Worm (Caenorhabditis elegans) whole organism, L3 larva: ENCODE data around the gene copb-1.
A peak's percentile ranks its signal among the peaks of the same experiment; 100 is the strongest.

ENCODE experiments used
- aly-2 ChIP-seq: fragments of 150-350 bp; optimal IDR thresholded peaks from 2 replicates; lab custom pipeline; 2014; ENCODE audit warnings: missing biosample characterization, missing genetic modification characterization
- ama-1 ChIP-seq: fragments of 150-350 bp; optimal IDR thresholded peaks from 2 replicates; lab custom pipeline; 2018
- ceh-16 ChIP-seq: sonication (generic microtip); optimal IDR thresholded peaks from 2 replicates; lab custom pipeline; 2017; ENCODE audit warnings: missing biosample characterization, missing genetic modification characterization
- ceh-9 ChIP-seq: sonication (generic microtip); optimal IDR thresholded peaks from 2 replicates; lab custom pipeline; 2018; ENCODE audit warnings: missing biosample characterization, missing genetic modification characterization
- elt-2 ChIP-seq: sonication (generic microtip); optimal IDR thresholded peaks from 2 replicates; lab custom pipeline; 2016; ENCODE audit warnings: missing genetic modification reagents, mild to moderate bottlenecking, missing genetic modification characterization, missing compliant biosample characterization
- eor-1 ChIP-seq, 2 experiments: fragments of 150-350 bp; optimal IDR thresholded peaks; 2 replicates each; lab custom pipeline; 2014 to 2018; ENCODE audit warnings: missing biosample characterization in 2 of 2, missing genetic modification characterization in 2 of 2
- fkh-10 ChIP-seq: sonication (generic microtip); optimal IDR thresholded peaks from 2 replicates; lab custom pipeline; 2017; ENCODE audit warnings: missing biosample characterization, missing genetic modification reagents, missing genetic modification characterization
- jun-1 ChIP-seq: fragments of 150-350 bp; optimal IDR thresholded peaks from 2 replicates; lab custom pipeline; 2014; ENCODE audit warnings: missing biosample characterization, missing genetic modification reagents, missing genetic modification characterization
- lin-15B ChIP-seq: fragments of 150-350 bp; optimal IDR thresholded peaks from 2 replicates; lab custom pipeline; 2014; ENCODE audit warnings: missing biosample characterization, missing genetic modification characterization
- lin-39 ChIP-seq: fragments of 150-350 bp; optimal IDR thresholded peaks from 2 replicates; lab custom pipeline; 2018; ENCODE audit warnings: missing biosample characterization, missing genetic modification reagents, missing genetic modification characterization
- mdl-1 ChIP-seq: fragments of 150-350 bp; optimal IDR thresholded peaks from 2 replicates; lab custom pipeline; 2014; ENCODE audit warnings: missing biosample characterization, missing genetic modification characterization
- nhr-11 ChIP-seq: fragments of 150-350 bp; optimal IDR thresholded peaks from 2 replicates; lab custom pipeline; 2014; ENCODE audit warnings: missing biosample characterization, missing genetic modification characterization
- nhr-23 ChIP-seq: fragments of 150-350 bp; optimal IDR thresholded peaks from 2 replicates; lab custom pipeline; 2014; ENCODE audit warnings: missing biosample characterization, missing genetic modification reagents, missing genetic modification characterization
- nhr-237 ChIP-seq: fragments of 150-350 bp; optimal IDR thresholded peaks from 2 replicates; lab custom pipeline; 2014; ENCODE audit warnings: missing biosample characterization, missing genetic modification characterization
- nhr-25 ChIP-seq: sonication (generic microtip); optimal IDR thresholded peaks from 2 replicates; lab custom pipeline; 2017; ENCODE audit warnings: missing biosample characterization, missing genetic modification characterization
- nhr-28 ChIP-seq: fragments of 150-350 bp; optimal IDR thresholded peaks from 2 replicates; lab custom pipeline; 2014; ENCODE audit warnings: missing biosample characterization, missing genetic modification characterization
- nhr-43 ChIP-seq: sonication (generic microtip); optimal IDR thresholded peaks from 2 replicates; lab custom pipeline; 2016; ENCODE audit warnings: mild to moderate bottlenecking, missing genetic modification characterization, missing compliant biosample characterization; ENCODE audit not compliant: poor library complexity, severe bottlenecking
- pha-4 ChIP-seq: fragments of 150-350 bp; optimal IDR thresholded peaks from 2 replicates; lab custom pipeline; 2014; ENCODE audit warnings: missing biosample characterization, missing genetic modification reagents, missing genetic modification characterization
- pqm-1 ChIP-seq: fragments of 150-350 bp; optimal IDR thresholded peaks from 2 replicates; lab custom pipeline; 2017; ENCODE audit warnings: missing biosample characterization, missing genetic modification characterization, inconsistent platforms
- skn-1 ChIP-seq: fragments of 150-350 bp; optimal IDR thresholded peaks from 2 replicates; lab custom pipeline; 2014; ENCODE audit warnings: missing biosample characterization, missing genetic modification characterization
- snpc-4 ChIP-seq: fragments of 150-350 bp; optimal IDR thresholded peaks from 2 replicates; lab custom pipeline; 2014; ENCODE audit warnings: missing biosample characterization, missing genetic modification characterization
- tbx-2 ChIP-seq: sonication (generic microtip); optimal IDR thresholded peaks from 2 replicates; lab custom pipeline; 2016; ENCODE audit warnings: mild to moderate bottlenecking, missing genetic modification characterization, missing compliant biosample characterization
- unc-62 ChIP-seq: fragments of 150-350 bp; sonication (generic microtip); optimal IDR thresholded peaks from 4 replicates; lab custom pipeline; 2014; ENCODE audit warnings: missing biosample characterization, missing genetic modification reagents, missing genetic modification characterization
- zag-1 ChIP-seq: fragments of 150-350 bp; optimal IDR thresholded peaks from 2 replicates; lab custom pipeline; 2014; ENCODE audit warnings: missing biosample characterization, missing genetic modification characterization
- ztf-11 ChIP-seq: fragments of 150-350 bp; optimal IDR thresholded peaks from 2 replicates; lab custom pipeline; 2014; ENCODE audit warnings: missing biosample characterization, missing genetic modification characterization
- ztf-4 ChIP-seq: fragments of 150-350 bp; optimal IDR thresholded peaks from 2 replicates; lab custom pipeline; 2014; ENCODE audit warnings: missing biosample characterization, missing genetic modification characterization

The copb-1 gene

DNA sequence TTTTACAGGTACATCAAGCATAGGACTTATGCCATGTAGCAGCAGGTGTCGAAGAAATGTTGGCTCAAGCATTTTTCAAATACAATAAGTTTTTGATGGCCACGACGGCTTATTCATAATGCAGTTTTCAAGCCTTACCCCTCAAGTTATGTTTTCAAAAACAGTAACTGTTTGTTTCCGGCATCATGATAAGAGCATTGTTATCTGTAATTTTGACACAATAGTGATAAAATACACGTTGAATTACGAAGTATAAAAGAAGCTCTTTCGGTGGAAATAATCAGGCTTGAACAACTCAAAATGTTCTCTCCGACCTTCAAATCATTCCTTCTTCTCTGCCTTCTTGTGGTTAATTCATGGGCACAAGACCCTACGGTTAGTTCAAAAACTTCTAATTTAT lies 23.4 kb downstream of the copb-1 start, which contains the start of gene clec-121:
TSS of gene clec-121 (plus strand) at position 301 of the 400 bp plus-strand sequence.
- TF ChIP-seq ztf-11 = no peak
- TF ChIP-seq lin-15B (tag; lab: Kevin White, UChicago) = no peak

DNA sequence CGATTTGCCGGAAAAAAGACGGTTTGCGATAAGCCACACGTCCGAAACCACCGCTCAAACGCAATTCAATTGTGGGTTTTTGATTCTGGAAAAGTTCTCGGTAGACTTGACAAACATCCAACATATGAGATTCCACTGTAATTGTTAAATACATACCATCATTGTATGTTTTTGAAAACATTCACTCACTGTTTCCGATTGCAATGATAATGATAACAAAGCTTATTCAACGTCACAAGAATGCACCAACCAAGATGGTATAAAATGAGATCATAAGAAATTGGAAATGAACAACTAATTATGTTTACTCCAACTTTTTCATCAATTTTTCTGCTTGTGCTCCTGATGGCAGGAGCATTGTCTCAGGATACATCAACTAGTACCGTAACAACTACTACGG lies 27.2 kb downstream of the copb-1 start, which contains the start of gene clec-122:
TSS of gene clec-122 (plus strand) at position 301 of the 400 bp plus-strand sequence.
- TF ChIP-seq mdl-1 (tag; lab: Kevin White, UChicago) (no peak), nhr-237 (no peak), eor-1 (tag; optimal IDR thresholded peaks at IDR 0.05; lab: Kevin White, UChicago) (no peak)

DNA sequence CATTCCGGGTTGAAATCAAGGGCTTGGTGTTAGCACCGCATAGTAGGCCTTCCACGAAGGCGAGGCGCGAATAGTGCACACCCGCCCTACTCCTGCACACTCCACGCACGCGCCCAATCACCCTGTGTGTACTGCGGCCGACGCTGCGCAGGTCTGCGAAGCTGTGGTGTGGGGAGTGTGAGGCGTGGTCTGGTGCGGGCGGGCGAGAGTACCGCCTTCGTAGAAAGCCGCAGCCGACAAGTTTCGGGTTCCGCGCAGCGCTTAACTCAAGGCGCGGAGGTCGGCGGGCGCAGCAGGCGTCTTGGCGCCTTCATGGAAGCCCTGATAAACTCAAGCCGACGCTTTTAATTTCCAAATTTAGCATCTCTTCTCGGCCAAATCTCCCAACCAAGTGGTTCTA lies 29.5 kb downstream of the copb-1 start:
- TF ChIP-seq nhr-11 (tag; lab: Kevin White, UChicago) = no peak
- no peak for TF ChIP-seq ztf-4 (tag; lab: Kevin White, UChicago)
- no peak for TF ChIP-seq nhr-23
- no peak for TF ChIP-seq fkh-10 (GFP tag; lab: Kevin White, UChicago)
- TF ChIP-seq aly-2 (tag; lab: Kevin White, UChicago) = no peak
- TF ChIP-seq elt-2 (tag; lab: Kevin White, UChicago) = no peak
- TF ChIP-seq nhr-43 = no peak
- no peak for TF ChIP-seq snpc-4

DNA sequence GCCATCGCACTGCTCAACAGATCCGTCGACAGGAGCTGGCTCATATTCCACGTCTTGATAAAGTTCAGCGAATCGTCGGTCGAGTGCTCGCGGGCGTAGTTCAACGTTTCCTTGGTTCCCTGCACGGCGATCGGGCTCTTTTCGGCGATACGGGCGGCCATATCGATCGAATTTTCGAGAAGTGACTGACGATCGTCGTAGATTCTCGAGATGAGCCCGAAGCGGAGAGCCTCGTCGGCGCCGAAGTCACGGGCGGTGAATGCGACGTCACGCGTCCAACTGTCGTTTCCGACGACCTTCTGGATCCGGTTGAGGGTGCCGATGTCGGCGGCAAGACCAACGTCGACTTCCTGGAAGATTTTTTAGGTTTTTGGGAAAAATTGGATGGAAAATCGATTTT lies 30.9 kb downstream of the copb-1 start:
- TF ChIP-seq nhr-43 = no peak
- no peak for TF ChIP-seq pha-4 (tag; lab: Kevin White, UChicago)
- no peak for TF ChIP-seq elt-2 (tag; lab: Kevin White, UChicago)
- TF ChIP-seq zag-1 (tag; lab: Kevin White, UChicago) = no peak
- TF ChIP-seq, all 47 proteins: peak for 0

DNA sequence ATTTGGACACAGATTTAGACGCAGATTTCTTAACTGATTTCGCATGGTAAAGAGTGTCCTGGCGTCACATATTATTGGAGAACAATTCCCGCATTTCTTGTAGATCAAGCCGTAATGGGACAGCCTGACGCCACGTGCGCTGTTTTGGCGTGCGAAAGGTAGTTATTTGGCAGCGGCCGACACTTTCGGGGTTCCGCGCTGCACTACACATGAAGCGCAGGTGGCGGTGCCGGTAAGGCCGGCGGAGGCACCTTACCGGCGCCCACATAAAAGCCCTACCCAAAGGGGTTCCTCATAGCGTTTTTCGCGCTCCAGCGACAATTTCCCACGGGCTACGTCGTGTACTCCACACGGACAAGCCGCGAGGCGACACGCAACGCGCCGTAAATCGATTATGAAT lies 31.5 kb downstream of the copb-1 start:
- TF ChIP-seq nhr-25 (no peak), nhr-43 (no peak), lin-39 (tag; lab: Kevin White, UChicago) (no peak), elt-2 (tag; lab: Kevin White, UChicago) (no peak), tbx-2 (tag; lab: Kevin White, UChicago) (no peak), ceh-9 (no peak), ztf-11 (no peak), nhr-11 (tag; lab: Kevin White, UChicago) (no peak), ceh-16 (tag; lab: Kevin White, UChicago) (no peak)

DNA sequence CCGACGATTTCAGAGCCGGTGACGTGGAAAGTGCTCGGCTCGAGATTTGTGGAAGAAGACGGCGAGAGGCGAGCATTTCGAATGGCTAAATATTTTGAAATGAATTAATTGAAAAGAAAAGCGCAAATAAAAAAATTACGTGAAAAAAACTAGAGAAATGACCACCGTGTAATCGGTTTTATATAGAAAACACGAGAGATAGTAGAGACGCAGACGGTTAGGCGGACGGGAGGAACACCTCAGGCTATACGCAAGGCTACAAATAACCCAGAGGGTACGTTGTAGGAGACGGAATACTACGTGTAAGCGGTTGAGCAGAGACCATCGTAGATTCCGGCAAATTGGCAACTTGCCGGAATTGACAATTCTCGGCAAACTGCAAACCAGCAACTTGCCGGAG lies 32.6 kb downstream of the copb-1 start, which contains the start of gene Y25C1A.13:
TSS of gene Y25C1A.13 (minus strand) at position 101 of the 400 bp plus-strand sequence.
- TF ChIP-seq skn-1 (tag; lab: Kevin White, UChicago) (no peak), elt-2 (tag; lab: Kevin White, UChicago) (peak; percentile 1)

DNA sequence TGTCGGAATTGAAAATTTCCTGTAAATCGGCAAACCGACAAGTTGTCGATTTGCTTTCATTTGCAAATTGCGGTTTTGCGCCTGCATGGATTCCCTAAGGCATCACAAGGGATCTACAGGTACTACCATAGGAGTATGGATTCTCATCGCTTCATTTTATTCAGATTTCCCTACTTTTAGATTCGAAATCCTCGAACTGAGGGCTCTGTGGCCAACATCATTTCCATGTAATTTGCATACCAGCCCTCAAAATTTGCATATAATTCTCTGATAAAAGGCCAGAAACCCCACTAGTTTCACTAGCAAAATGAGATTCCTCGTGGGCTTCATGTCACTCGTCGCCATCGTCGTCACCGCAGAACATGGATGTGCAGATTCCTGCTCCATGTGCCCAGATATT lies 33.7 kb downstream of the copb-1 start, which contains the start of gene Y25C1A.2:
TSS of gene Y25C1A.2 (plus strand) at position 301 of the 400 bp plus-strand sequence.
- no peak for TF ChIP-seq nhr-43

DNA sequence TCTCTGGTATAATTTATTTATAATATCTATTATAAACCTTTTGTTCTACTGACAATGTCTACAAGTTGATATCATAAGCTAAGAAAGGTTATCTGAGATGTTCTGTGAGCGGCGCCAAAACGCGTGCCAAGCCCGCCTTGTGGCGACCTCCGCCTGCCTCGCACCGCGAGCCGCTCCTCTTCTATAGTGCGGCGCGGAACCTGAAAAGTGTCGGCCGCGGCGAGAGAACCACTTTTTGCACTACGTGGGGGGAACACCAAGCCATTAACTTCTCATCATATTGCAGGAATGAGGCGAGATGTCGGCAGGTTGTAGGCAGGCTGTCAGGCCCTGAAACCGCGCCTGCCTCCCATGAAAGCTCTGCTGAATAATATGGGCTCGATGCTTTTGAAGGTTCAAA lies 34.7 kb downstream of the copb-1 start:
- no peak for TF ChIP-seq fkh-10 (GFP tag; lab: Kevin White, UChicago)
- TF ChIP-seq snpc-4 = peak; percentile 32
- no peak for TF ChIP-seq eor-1 (tag; optimal IDR thresholded peaks at IDR 0.05; lab: Kevin White, UChicago)

DNA sequence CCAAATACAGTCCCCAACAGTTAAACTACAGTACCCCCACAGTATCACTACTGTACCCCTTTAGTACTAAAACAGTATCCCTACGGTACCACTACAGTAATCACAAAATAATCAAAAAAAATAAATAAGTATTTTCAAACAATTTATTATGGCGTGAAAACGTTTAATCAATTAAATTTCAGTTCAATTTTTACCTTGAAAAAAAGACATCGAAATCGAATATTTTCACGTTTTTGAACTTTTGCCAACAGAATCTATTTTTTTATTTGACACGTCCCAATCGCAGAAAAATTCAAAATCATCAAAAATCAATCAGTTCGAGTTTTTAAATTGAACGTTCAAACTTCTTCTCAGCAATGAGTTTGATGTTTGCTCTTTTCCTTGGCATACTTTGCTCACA lies 35.3 kb downstream of the copb-1 start, which contains the start of gene clec-123:
TSS of gene clec-123 (plus strand) at position 301 of the 400 bp plus-strand sequence.
- TF ChIP-seq ama-1 (no peak), jun-1 (tag; lab: Kevin White, UChicago) (no peak), ztf-11 (no peak), elt-2 (tag; lab: Kevin White, UChicago) (no peak), unc-62 (GFP tag; lab: Kevin White, UChicago) (no peak), pqm-1 (tag; lab: Kevin White, UChicago) (no peak), nhr-237 (no peak), nhr-28 (tag; lab: Kevin White, UChicago) (no peak), eor-1 (tag; optimal IDR thresholded peaks at IDR 0.05; lab: Kevin White, UChicago) (no peak)
